Worm (Caenorhabditis elegans) whole organism, L3 larva: ENCODE measurements around the gene rml-1.

ENCODE experiments used
- ama-1 ChIP-seq: fragments of 150-350 bp; optimal IDR thresholded peaks from 2 replicates; lab custom pipeline; 2018
- ceh-16 ChIP-seq: sonication (generic microtip); optimal IDR thresholded peaks from 2 replicates; lab custom pipeline; 2017; ENCODE audit warnings: missing biosample characterization, missing genetic modification characterization
- elt-1 ChIP-seq: fragments of 150-350 bp; optimal IDR thresholded peaks from 2 replicates; lab custom pipeline; 2014; ENCODE audit warnings: missing biosample characterization, missing genetic modification characterization
- elt-3 ChIP-seq, 3 experiments: fragments of 150-350 bp in 1 of 3; sonication (generic microtip) in 2 of 3; optimal IDR thresholded peaks; 2 replicates in 2 of 3; 4 replicates in 1 of 3; lab custom pipeline; 2014 to 2017; ENCODE audit warnings: missing biosample characterization in 3 of 3, missing genetic modification characterization in 3 of 3
- nhr-12 ChIP-seq: fragments of 150-350 bp; optimal IDR thresholded peaks from 2 replicates; lab custom pipeline; 2014; ENCODE audit warnings: missing biosample characterization, missing genetic modification characterization
- nhr-25 ChIP-seq: sonication (generic microtip); optimal IDR thresholded peaks from 2 replicates; lab custom pipeline; 2017; ENCODE audit warnings: missing biosample characterization, missing genetic modification characterization
- nhr-67 ChIP-seq: fragments of 150-350 bp; optimal IDR thresholded peaks from 2 replicates; lab custom pipeline; 2014; ENCODE audit warnings: missing biosample characterization, missing genetic modification characterization
- nhr-77 ChIP-seq: fragments of 150-350 bp; optimal IDR thresholded peaks from 2 replicates; lab custom pipeline; 2014; ENCODE audit warnings: missing biosample characterization, missing genetic modification characterization
- sea-2 ChIP-seq: fragments of 150-350 bp; sonication (generic microtip); optimal IDR thresholded peaks from 4 replicates; lab custom pipeline; 2014; ENCODE audit warnings: missing biosample characterization, missing genetic modification reagents, missing genetic modification characterization
- skn-1 ChIP-seq: fragments of 150-350 bp; optimal IDR thresholded peaks from 2 replicates; lab custom pipeline; 2014; ENCODE audit warnings: missing biosample characterization, missing genetic modification characterization
- unc-39 ChIP-seq: sonication (generic microtip); optimal IDR thresholded peaks from 4 replicates; lab custom pipeline; 2017; ENCODE audit warnings: missing biosample characterization, missing genetic modification characterization
- zag-1 ChIP-seq: fragments of 150-350 bp; optimal IDR thresholded peaks from 2 replicates; lab custom pipeline; 2014; ENCODE audit warnings: missing biosample characterization, missing genetic modification characterization
- ztf-11 ChIP-seq: fragments of 150-350 bp; optimal IDR thresholded peaks from 2 replicates; lab custom pipeline; 2014; ENCODE audit warnings: missing biosample characterization, missing genetic modification characterization
- ztf-4 ChIP-seq: fragments of 150-350 bp; optimal IDR thresholded peaks from 2 replicates; lab custom pipeline; 2014; ENCODE audit warnings: missing biosample characterization, missing genetic modification characterization

DNA sequence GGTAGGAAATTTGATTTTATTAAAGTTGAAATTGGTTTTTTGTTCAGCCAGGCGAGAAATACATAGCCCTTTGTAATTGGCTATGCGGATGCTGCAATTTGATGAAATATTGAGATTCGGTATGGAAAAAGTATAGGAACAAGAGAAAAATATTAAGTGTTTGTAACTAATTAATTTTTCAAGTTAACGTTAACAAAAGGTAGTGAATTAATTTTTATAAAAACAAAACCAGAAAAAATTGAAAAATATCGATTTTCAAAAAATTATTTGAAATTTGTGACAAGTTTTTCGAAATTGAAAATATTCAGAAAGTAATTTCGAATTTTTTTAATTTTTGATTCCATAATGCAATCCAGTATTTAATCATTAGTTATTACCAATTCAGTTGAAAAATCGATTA lies 36.3 kb downstream of the rml-1 start, which contains the start of gene W06F12.2:
- TF ChIP-seq zag-1 (tag; lab: Kevin White, UChicago) (no peak), skn-1 (no peak), nhr-67 (tag; lab: Kevin White, UChicago) (no peak), nhr-25 (no peak), unc-39 (tag; lab: Kevin White, UChicago) (no peak), nhr-77 (tag; lab: Kevin White, UChicago) (no peak), nhr-12 (tag; lab: Kevin White, UChicago) (no peak), ceh-16 (tag; lab: Kevin White, UChicago) (no peak), ztf-11 (tag; lab: Kevin White, UChicago) (no peak), sea-2 (GFP tag; lab: Kevin White, UChicago) (no peak), ztf-4 (tag; lab: Kevin White, UChicago) (no peak), ama-1 (lab: Kevin White, UChicago) (no peak), elt-3 (tag; optimal IDR thresholded peaks at IDR 0.05; lab: Kevin White, UChicago) (no peak), elt-1 (tag; lab: Kevin White, UChicago) (no peak)
